Fruit fly (Drosophila melanogaster): ENCODE measurements around the gene Arl2.

Arl2 gene

DNA sequence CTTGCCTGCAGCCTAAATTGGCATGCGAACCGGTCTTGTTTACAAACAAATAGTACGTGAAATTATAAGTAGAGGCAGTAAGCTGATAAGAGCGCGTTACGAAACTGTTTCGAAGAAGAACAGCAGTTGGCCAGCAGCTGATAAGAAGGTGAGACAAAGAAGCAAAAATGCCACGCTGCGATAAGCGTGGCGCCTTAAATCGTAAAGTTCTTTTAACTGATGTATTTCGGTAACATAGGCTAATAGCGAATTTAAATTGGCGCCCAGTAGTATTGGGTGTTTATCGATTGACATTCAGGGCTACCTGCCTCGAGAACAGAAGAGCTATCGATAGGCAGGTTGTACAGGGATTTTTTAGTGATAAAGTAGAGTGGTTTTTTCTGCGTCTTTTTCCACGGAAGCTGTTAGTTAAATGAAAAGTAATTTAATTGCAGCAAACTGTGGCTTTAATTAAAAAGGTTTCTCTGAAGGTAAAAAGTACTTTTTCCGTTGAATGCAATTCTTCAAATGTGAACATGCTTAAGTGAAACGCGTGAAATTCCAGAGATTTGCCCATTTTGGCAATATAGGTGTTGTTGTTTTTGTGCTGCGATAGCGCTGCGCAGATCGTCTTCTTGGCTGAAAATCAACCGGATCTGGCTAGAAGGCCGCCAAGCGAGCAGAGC lies 15.9 kb downstream of the Arl2 start, which contains the start of gene stck (continued):
- TF ChIP-seq ab (GFP tag; optimal IDR thresholded peaks at IDR 0.05) (no peak), gro (GFP tag; optimal IDR thresholded peaks at IDR 0.05) (peak; percentile 30), CG16815 (GFP tag; optimal IDR thresholded peaks at IDR 0.05) (no peak), CG1647 (GFP tag; optimal IDR thresholded peaks at IDR 0.05) (no peak), CG8089 (GFP tag; optimal IDR thresholded peaks at IDR 0.05) (no peak), nerfin-2 (GFP tag; IDR thresholded peaks at IDR 0.05; ENCODE audit: partially characterized antibody) (no peak), fd64A (GFP tag; optimal IDR thresholded peaks at IDR 0.05) (no peak), CG17802 (tag; optimal IDR thresholded peaks at IDR 0.05) (no peak), Abd-B (GFP tag; optimal IDR thresholded peaks at IDR 0.05) (no peak), CG18619 (GFP tag; optimal IDR thresholded peaks at IDR 0.05) (no peak), esg (GFP tag; conservative IDR thresholded peaks at IDR 0.05) (no peak), da (GFP tag; optimal IDR thresholded peaks at IDR 0.05) (no peak), br (optimal IDR thresholded peaks at IDR 0.05) (no peak), ro (GFP tag; IDR thresholded peaks at IDR 0.05) (no peak), CG5245 (GFP tag; optimal IDR thresholded peaks at IDR 0.05) (no peak), CG14014 (GFP tag; IDR thresholded peaks at IDR 0.05) (no peak), Dll (GFP tag; IDR thresholded peaks at IDR 0.05; ENCODE audit: partially characterized antibody) (peak; percentile 50; the same call in 2 of the 4 replicates), Bdp1 (GFP tag; optimal IDR thresholded peaks at IDR 0.05) (no peak), prd (optimal IDR thresholded peaks at IDR 0.05) (no peak), prd (GFP tag; IDR thresholded peaks at IDR 0.05) (no peak), Doc3 (GFP tag; IDR thresholded peaks at IDR 0.05; ENCODE audit: partially characterized antibody) (0 out of 3 replicates have a peak, but pooled peaks have one; percentile 26), CG34224 (GFP tag; IDR thresholded peaks at IDR 0.05; ENCODE audit: partially characterized antibody) (peak; percentile 61), CG9932 (GFP tag; IDR thresholded peaks at IDR 0.05) (no peak), CG6689 (GFP tag; IDR thresholded peaks at IDR 0.05) (no peak), Hr39 (optimal IDR thresholded peaks at IDR 0.05) (no peak), CG7786 (GFP tag; optimal IDR thresholded peaks at IDR 0.05) (peak; percentile 5), CG2129 (GFP tag; IDR thresholded peaks at IDR 0.05; ENCODE audit: partially characterized antibody) (peak; percentile 24; the same call in 1 of the 2 replicates), CG13424 (tag; optimal IDR thresholded peaks at IDR 0.05) (no peak), CG18599 (GFP tag; optimal IDR thresholded peaks at IDR 0.05) (no peak), CG10147 (GFP tag; optimal IDR thresholded peaks at IDR 0.05) (no peak), pho (GFP tag; optimal IDR thresholded peaks at IDR 0.05) (peak; percentile 7), chinmo (GFP tag; IDR thresholded peaks at IDR 0.05; ENCODE audit: partially characterized antibody) (0 out of 4 replicates have a peak, but pooled peaks have one; percentile 12), CG4328 (GFP tag; optimal IDR thresholded peaks at IDR 0.05) (no peak), CG6272 (GFP tag; IDR thresholded peaks at IDR 0.05) (no peak), inv (GFP tag; IDR thresholded peaks at IDR 0.05; ENCODE audit: partially characterized antibody) (peak; percentile 50; the same call in 1 of the 2 replicates), unpg (GFP tag; optimal IDR thresholded peaks at IDR 0.05) (no peak), eyg (GFP tag; optimal IDR thresholded peaks at IDR 0.05) (no peak), C15 (GFP tag; IDR thresholded peaks at IDR 0.05) (no peak), az2 (GFP tag; optimal IDR thresholded peaks at IDR 0.05) (no peak), CG1024 (GFP tag; IDR thresholded peaks at IDR 0.05) (no peak), CG17912 (GFP tag; optimal IDR thresholded peaks at IDR 0.05) (peak; percentile 18), YL-1 (GFP tag; optimal IDR thresholded peaks at IDR 0.05) (peak; percentile 68), lbe (GFP tag; optimal IDR thresholded peaks at IDR 0.05) (no peak), slou (GFP tag; optimal IDR thresholded peaks at IDR 0.05) (no peak), CG6175 (GFP tag; IDR thresholded peaks at IDR 0.05) (no peak), CG3838 (GFP tag; optimal IDR thresholded peaks at IDR 0.05) (no peak), BtbVII (GFP tag; optimal IDR thresholded peaks at IDR 0.05) (no peak), gcm2 (GFP tag; optimal IDR thresholded peaks at IDR 0.05) (no peak), tin (GFP tag; optimal IDR thresholded peaks at IDR 0.05) (no peak), ewg (GFP tag; optimal IDR thresholded peaks at IDR 0.05) (peak; percentile 34), pzg (GFP tag; optimal IDR thresholded peaks at IDR 0.05) (peak; percentile 90)

Data from whole organism, embryonic.